Fruit fly (Drosophila melanogaster) Kc167 (cell line): ENCODE data around the gene CG11786.

Experiments
- Sin3A ChIP-seq: fragments of >200 bp; optimal IDR thresholded peaks from 2 replicates; lab custom pipeline; 2018; ENCODE audit warnings: missing external identifiers
- h ChIP-seq: fragments of >200 bp; optimal IDR thresholded peaks from 3 replicates; lab custom pipeline; 2018; ENCODE audit warnings: missing external identifiers
- psq ChIP-seq: fragments of >200 bp; optimal IDR thresholded peaks from 2 replicates; lab custom pipeline; 2017; ENCODE audit warnings: missing external identifiers

dm6 chr3R:24997287-24997686 lies 48.8 kb upstream of the CG11786 start:
- TF ChIP-seq h (lab: Kevin White, UChicago): no peak
- no peak for TF ChIP-seq Sin3A
- TF ChIP-seq psq: no peak
